Worm (Caenorhabditis elegans): ENCODE results near the gene mdt-27.

DNA sequence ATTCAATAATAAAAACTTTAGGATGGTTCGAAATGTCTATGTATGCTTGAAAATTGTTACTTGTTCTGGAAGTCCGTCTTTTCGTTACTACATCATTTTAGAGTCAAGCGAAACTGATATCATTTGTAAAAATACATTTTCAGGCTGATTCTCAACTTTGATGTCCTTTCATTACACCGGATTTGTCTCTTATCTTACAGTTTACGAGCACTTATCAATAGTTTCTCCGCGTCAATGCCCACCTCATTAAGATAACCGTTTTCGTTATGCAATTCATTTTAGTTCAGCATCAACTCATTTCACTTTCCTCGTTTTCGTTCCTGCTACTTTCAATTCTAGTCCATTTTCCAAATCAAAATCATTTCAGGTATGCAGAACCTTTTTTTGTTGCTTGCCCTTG lies 10.7 kb downstream of the mdt-27 start, which contains the start of gene asp-2:
- TF ChIP-seq nhr-11 (tag; optimal IDR thresholded peaks at IDR 0.05) (no peak), aly-2 (tag; optimal IDR thresholded peaks at IDR 0.05) (no peak), fkh-10 (GFP tag; optimal IDR thresholded peaks at IDR 0.05) (no peak), elt-3 (tag; optimal IDR thresholded peaks at IDR 0.05) (no peak), lin-35 (GFP tag; optimal IDR thresholded peaks at IDR 0.05) (peak in 1 of 2 experiments; percentile 10), pqm-1 (tag; optimal IDR thresholded peaks at IDR 0.05) (no peak)
